Worm (Caenorhabditis elegans): Measurements from ENCODE around the gene ZC204.14.

DNA sequence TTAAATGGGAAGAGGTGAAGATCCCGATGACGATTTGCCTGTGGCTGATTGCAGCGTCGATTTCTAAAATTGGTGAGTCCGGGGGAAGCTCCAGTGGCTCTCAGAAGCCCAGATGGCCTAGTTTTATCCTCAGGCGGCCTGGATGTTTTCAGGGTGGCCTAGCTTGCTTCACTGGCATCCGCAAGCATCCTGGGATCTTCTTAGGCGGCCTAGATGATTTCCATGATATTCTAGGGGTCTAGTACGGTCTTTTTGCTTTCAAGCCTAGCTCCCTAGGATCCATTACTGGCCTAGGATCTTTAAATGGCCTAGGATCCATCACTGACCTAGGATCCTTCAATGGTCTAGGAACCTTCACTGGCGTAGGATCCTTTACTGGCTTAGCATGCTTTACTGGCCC is 8.2 kb upstream of the ZC204.14 start:
- TF ChIP-seq T26A5.8 (tag; optimal IDR thresholded peaks at IDR 0.05) (no peak), Y95B8A.8 (GFP tag; IDR thresholded peaks at IDR 0.05) (no peak), repo-1 (tag; optimal IDR thresholded peaks at IDR 0.05) (no peak), ccch-3 (GFP tag; optimal IDR thresholded peaks at IDR 0.05) (no peak), attf-3 (GFP tag; conservative IDR thresholded peaks at IDR 0.05) (no peak), snpc-4 (GFP tag; optimal IDR thresholded peaks at IDR 0.05) (no peak), snpc-4 (tag; optimal IDR thresholded peaks at IDR 0.05) (no peak), hmg-20 (GFP tag; IDR thresholded peaks at IDR 0.05) (no peak), efl-1 (GFP tag; optimal IDR thresholded peaks at IDR 0.05) (no peak), ama-1 (optimal IDR thresholded peaks at IDR 0.05) (no peak), ama-1 (GFP tag; optimal IDR thresholded peaks at IDR 0.05) (no peak)
